Worm (Caenorhabditis elegans) whole organism, early embryonic: Measurements from ENCODE around the gene tag-321.

Source experiments
- B0310.2 ChIP-seq: sonication (generic microtip); optimal IDR thresholded peaks from 2 replicates; lab custom pipeline; 2016; ENCODE audit warnings: mild to moderate bottlenecking, missing genetic modification characterization, missing compliant biosample characterization
- F13C5.2 ChIP-seq: sonication (generic microtip); optimal IDR thresholded peaks from 2 replicates; lab custom pipeline; 2017; ENCODE audit warnings: mild to moderate bottlenecking, missing genetic modification characterization, inconsistent platforms, missing compliant biosample characterization
- aly-1 ChIP-seq: sonication (generic microtip); optimal IDR thresholded peaks from 2 replicates; lab custom pipeline; 2016; ENCODE audit warnings: missing genetic modification characterization, missing compliant biosample characterization
- ama-1 ChIP-seq: fragments of 150-350 bp; optimal IDR thresholded peaks from 2 replicates; lab custom pipeline; 2014
- ceh-13 ChIP-seq: fragments of 200-800 bp; sonication (Bioruptor generic); optimal IDR thresholded peaks from 2 replicates; lab custom pipeline; 2018; ENCODE audit warnings: mild to moderate bottlenecking, missing genetic modification characterization, missing compliant biosample characterization
- ceh-36 ChIP-seq: sonication (generic microtip); optimal IDR thresholded peaks from 2 replicates; lab custom pipeline; 2016; ENCODE audit warnings: missing genetic modification characterization, inconsistent platforms, missing compliant biosample characterization
- ets-7 ChIP-seq: sonication (generic microtip); optimal IDR thresholded peaks from 2 replicates; lab custom pipeline; 2016; ENCODE audit warnings: missing genotype, missing genetic modification characterization, missing compliant biosample characterization
- flt-1 ChIP-seq: fragments of 200-800 bp; sonication (Bioruptor generic); IDR thresholded peaks from 2 replicates; pipeline ENCODE4 v1.3.6; 2022; ENCODE audit warnings: missing genetic modification characterization, missing compliant biosample characterization
- hmbx-1 ChIP-seq: sonication (generic microtip); optimal IDR thresholded peaks from 2 replicates; lab custom pipeline; 2016; ENCODE audit warnings: mild to moderate bottlenecking, missing genetic modification characterization, missing compliant biosample characterization
- hmg-4 ChIP-seq: fragments of 200-800 bp; sonication (Bioruptor generic); optimal IDR thresholded peaks from 2 replicates; lab custom pipeline; 2018; ENCODE audit warnings: mild to moderate bottlenecking, missing genetic modification characterization, missing compliant biosample characterization
- hnd-1 ChIP-seq: sonication (generic microtip); optimal IDR thresholded peaks from 2 replicates; lab custom pipeline; 2016; ENCODE audit warnings: missing genetic modification characterization, missing compliant biosample characterization
- pes-1 ChIP-seq: fragments of 200-800 bp; sonication (Bioruptor generic); IDR thresholded peaks from 2 replicates; pipeline ENCODE4 v1.3.6; 2022; ENCODE audit warnings: missing genetic modification reagents, missing genetic modification characterization, missing compliant biosample characterization
- scrt-1 ChIP-seq: fragments of 200-800 bp; sonication (Bioruptor generic); IDR thresholded peaks from 2 replicates; pipeline ENCODE4 v1.3.6; 2022; ENCODE audit warnings: missing genetic modification characterization, missing compliant biosample characterization
- sea-1 ChIP-seq: fragments of 200-800 bp; sonication (Bioruptor generic); conservative IDR thresholded peaks from 2 replicates; pipeline ENCODE4 v1.3.6; 2022; ENCODE audit warnings: missing genetic modification characterization, missing compliant biosample characterization
- tbx-11 ChIP-seq: fragments of 200-800 bp; sonication (Bioruptor generic); IDR thresholded peaks from 2 replicates; pipeline ENCODE4 v1.3.6; 2022; ENCODE audit warnings: missing genetic modification characterization, missing compliant biosample characterization
- tbx-37 ChIP-seq: fragments of 200-800 bp; sonication (Bioruptor generic); conservative IDR thresholded peaks from 2 replicates; pipeline ENCODE4 v1.3.6; 2022; ENCODE audit warnings: missing genetic modification reagents, missing genetic modification characterization, missing compliant biosample characterization
- tra-4 ChIP-seq: sonication (generic microtip); optimal IDR thresholded peaks from 2 replicates; lab custom pipeline; 2017; ENCODE audit warnings: missing genetic modification characterization, missing compliant biosample characterization

The tag-321 gene

DNA sequence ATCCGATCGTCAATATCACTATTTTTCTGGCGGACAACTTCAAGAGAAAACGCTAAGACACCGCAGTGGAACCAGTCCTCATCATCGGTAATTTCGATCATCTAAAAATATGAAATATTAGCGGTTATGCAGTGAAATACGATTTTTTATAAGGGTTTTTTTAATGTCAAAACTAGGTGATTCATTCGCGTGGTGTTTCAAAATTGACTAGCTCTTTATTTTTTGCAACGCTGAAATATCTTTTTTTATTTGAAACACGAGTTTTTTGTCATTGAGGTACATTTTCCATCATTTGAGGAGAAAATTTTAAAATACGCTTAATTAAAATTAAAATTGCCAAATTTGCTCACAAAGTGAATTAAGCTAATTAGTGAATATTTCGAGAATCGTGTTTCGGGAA, 24.1 kb downstream of the tag-321 start, which contains the start of gene dsb-3:
Gene dsb-3 (minus strand): TSS at position 101 of the 400 bp plus-strand sequence.
- TF ChIP-seq hmg-4 (GFP tag; lab: Kevin White, UChicago) (no peak), scrt-1 (GFP tag; lab: Robert Waterston, UW) (no peak), B0310.2 (tag; lab: Kevin White, UChicago) (no peak), hnd-1 (tag; lab: Kevin White, UChicago) (no peak), ama-1 (no peak), flt-1 (GFP tag; lab: Robert Waterston, UW) (no peak), tra-4 (tag; lab: Kevin White, UChicago) (no peak), tbx-11 (GFP tag; lab: Robert Waterston, UW) (no peak), pes-1 (no peak), sea-1 (no peak), hmbx-1 (tag; lab: Kevin White, UChicago) (no peak), ets-7 (no peak)

ce11 chrIV:7757245-7757644, 26.4 kb downstream of the tag-321 start, which contains the start of gene C46A5.4:
Gene C46A5.4, minus strand, starts transcription at chrIV:7757345.
- no peak for TF ChIP-seq flt-1 (GFP tag; lab: Robert Waterston, UW)

DNA sequence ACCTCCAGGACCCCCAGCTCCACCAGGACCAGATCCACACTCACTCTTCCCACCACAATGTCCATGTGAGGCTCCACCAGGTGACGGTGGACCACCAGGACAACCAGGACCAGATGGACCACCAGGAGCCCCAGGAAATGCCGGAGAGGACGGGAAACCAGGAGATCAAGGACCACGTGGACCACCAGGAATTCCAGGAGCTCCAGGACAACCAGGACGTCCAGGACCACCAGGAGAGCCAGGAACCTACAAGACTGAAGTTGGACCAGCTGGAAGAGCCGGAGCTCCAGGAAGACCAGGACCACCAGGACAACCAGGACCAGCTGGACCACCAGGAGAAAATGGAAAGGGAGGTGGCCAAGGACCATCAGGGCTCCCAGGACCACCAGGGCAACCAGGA, 29.5 kb downstream of the tag-321 start:
- TF ChIP-seq aly-1 (tag; lab: Kevin White, UChicago) (no peak), tra-4 (tag; lab: Kevin White, UChicago) (no peak), ama-1 (no peak), ets-7 (no peak)

- no peak for TF ChIP-seq sea-1
- no peak for TF ChIP-seq tbx-37 (GFP tag; lab: Robert Waterston, UW)
- TF ChIP-seq pes-1, result no peak
- no peak for TF ChIP-seq ceh-13
- no peak for TF ChIP-seq B0310.2 (tag; lab: Kevin White, UChicago)
- TF ChIP-seq ceh-36 (tag; lab: Kevin White, UChicago), result no peak
- no peak for TF ChIP-seq scrt-1 (GFP tag; lab: Robert Waterston, UW)
- no peak for TF ChIP-seq hnd-1 (tag; lab: Kevin White, UChicago)
- TF ChIP-seq F13C5.2 (tag; lab: Kevin White, UChicago), result no peak
These were observed 30.5 kb downstream of the tag-321 start, which contains the start of gene col-14 for ce11 chrIV:7753108-7753507. Gene col-14, plus strand, starts transcription at chrIV:7753408.

DNA sequence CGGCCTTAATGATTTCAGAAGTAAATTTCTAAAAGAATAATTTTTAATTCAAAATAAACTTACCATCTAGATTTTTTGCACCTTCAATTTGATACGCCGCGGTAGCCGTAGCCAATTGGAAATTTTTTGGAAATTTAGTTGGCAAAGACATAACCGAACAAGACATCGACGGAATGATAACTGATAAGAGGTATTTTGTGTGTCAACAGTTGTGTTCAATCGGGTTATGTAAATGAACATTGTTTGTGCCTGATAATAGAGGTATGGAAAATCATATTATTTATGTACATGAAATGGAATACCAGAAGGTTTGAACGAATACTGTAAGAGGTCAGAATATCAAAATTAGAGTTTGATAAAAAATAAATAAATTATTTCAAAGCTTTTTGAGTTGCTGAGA, 35.8 kb downstream of the tag-321 start, which contains the start of gene klo-1:
Gene klo-1 (minus strand): TSS at position 388 of the 400 bp plus-strand sequence.
- no peak for TF ChIP-seq tbx-11 (GFP tag; lab: Robert Waterston, UW)
- no peak for TF ChIP-seq ama-1
- TF ChIP-seq tra-4 (tag; lab: Kevin White, UChicago), result no peak
- no peak for TF ChIP-seq sea-1
- TF ChIP-seq flt-1 (GFP tag; lab: Robert Waterston, UW), result no peak
- TF ChIP-seq ets-7, result no peak
- TF ChIP-seq F13C5.2 (tag; lab: Kevin White, UChicago), result no peak

DNA sequence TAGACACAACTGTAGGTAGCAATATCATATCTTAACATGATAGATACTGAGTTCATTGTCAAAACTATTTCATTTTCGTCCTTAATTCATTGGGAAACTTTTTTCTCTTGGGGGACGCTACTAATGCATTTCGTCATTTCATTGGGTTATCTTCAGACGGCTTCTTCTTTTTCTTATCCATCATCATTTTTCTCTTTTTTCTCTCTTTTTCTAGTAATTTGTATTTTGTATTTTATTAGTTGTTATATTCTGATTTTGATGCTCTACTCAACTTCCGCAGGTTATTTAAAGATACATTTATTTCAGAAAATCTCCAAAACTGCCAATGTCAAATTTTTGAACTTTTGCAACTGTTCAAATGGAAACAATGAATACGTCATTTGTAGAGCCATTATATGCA, 40.1 kb downstream of the tag-321 start, which contains the start of gene npr-35:
Gene npr-35 (plus strand): TSS at position 301 of the 400 bp plus-strand sequence.
- TF ChIP-seq aly-1 (tag; lab: Kevin White, UChicago) (no peak), tbx-11 (GFP tag; lab: Robert Waterston, UW) (no peak), hmg-4 (GFP tag; lab: Kevin White, UChicago) (no peak), pes-1 (no peak), tbx-37 (GFP tag; lab: Robert Waterston, UW) (no peak), tra-4 (tag; lab: Kevin White, UChicago) (no peak), scrt-1 (GFP tag; lab: Robert Waterston, UW) (no peak), flt-1 (GFP tag; lab: Robert Waterston, UW) (no peak), hnd-1 (tag; lab: Kevin White, UChicago) (no peak), hmbx-1 (tag; lab: Kevin White, UChicago) (no peak), ets-7 (no peak), F13C5.2 (tag; lab: Kevin White, UChicago) (no peak), ceh-36 (tag; lab: Kevin White, UChicago) (no peak)

- TF ChIP-seq pes-1, result no peak
- TF ChIP-seq F13C5.2 (tag; lab: Kevin White, UChicago), result no peak
- no peak for TF ChIP-seq hmg-4 (GFP tag; lab: Kevin White, UChicago)
- TF ChIP-seq tbx-37 (GFP tag; lab: Robert Waterston, UW), result no peak
- TF ChIP-seq flt-1 (GFP tag; lab: Robert Waterston, UW), result no peak
- no peak for TF ChIP-seq hnd-1 (tag; lab: Kevin White, UChicago)
- no peak for TF ChIP-seq hmbx-1 (tag; lab: Kevin White, UChicago)
These were observed 47.0 kb downstream of the tag-321 start for ce11 chrIV:7736616-7737015.

DNA sequence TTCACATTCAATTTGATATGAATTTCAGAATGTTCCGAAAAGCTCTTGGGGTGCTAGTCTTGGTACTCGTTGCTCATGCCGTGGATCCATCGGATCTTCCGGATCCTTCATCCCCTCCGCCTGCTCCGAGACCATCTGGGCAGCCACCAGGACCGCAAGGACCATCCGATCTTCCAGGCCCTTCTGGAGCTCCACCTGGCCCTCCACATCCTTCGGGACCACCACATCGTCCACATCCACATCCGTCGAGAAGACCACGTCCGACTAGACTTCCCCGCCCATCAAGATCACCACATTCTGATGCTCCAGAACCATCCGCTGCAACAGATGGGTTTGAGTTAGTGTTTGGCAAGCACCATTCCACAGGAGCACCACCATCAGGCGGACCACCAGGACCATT, 49.0 kb downstream of the tag-321 start, which contains the start of gene clx-1:
Gene clx-1 (plus strand): TSS at position 30 of the 400 bp plus-strand sequence.
- no peak for TF ChIP-seq ceh-13
- TF ChIP-seq ceh-36 (tag; lab: Kevin White, UChicago), result no peak
- no peak for TF ChIP-seq scrt-1 (GFP tag; lab: Robert Waterston, UW)
- TF ChIP-seq ets-7, result no peak
- TF ChIP-seq flt-1 (GFP tag; lab: Robert Waterston, UW), result no peak
- no peak for TF ChIP-seq B0310.2 (tag; lab: Kevin White, UChicago)
- no peak for TF ChIP-seq pes-1
- no peak for TF ChIP-seq sea-1
- no peak for TF ChIP-seq hmg-4 (GFP tag; lab: Kevin White, UChicago)
- no peak for TF ChIP-seq ama-1
- TF ChIP-seq hmbx-1 (tag; lab: Kevin White, UChicago), result no peak
- no peak for TF ChIP-seq tra-4 (tag; lab: Kevin White, UChicago)
- TF ChIP-seq tbx-37 (GFP tag; lab: Robert Waterston, UW), result no peak
- TF ChIP-seq F13C5.2 (tag; lab: Kevin White, UChicago), result no peak
- no peak for TF ChIP-seq hnd-1 (tag; lab: Kevin White, UChicago)
- no peak for TF ChIP-seq tbx-11 (GFP tag; lab: Robert Waterston, UW)
